Worm (Caenorhabditis elegans) whole organism, L4 larva: ENCODE results near the gene Y15E3A.5.

Source experiments
- ZK337.2 ChIP-seq: fragments of 200-800 bp; sonication (Bioruptor generic); IDR thresholded peaks from 2 replicates; pipeline ENCODE4 v1.3.6; 2022; ENCODE audit warnings: missing genetic modification reagents, missing genetic modification characterization, missing compliant biosample characterization
- aha-1 ChIP-seq: fragments of 150-350 bp; peaks from one replicate; lab custom pipeline; 2014; ENCODE audit warnings: missing biosample characterization, missing genetic modification characterization
- ama-1 ChIP-seq: fragments of 150-350 bp; optimal IDR thresholded peaks from 2 replicates; lab custom pipeline; 2014; ENCODE audit warnings: inconsistent platforms, mixed read lengths
- fkh-10 ChIP-seq: fragments of 150-350 bp; optimal IDR thresholded peaks from 2 replicates; lab custom pipeline; 2014; ENCODE audit warnings: missing biosample characterization, missing genetic modification reagents, missing genetic modification characterization
- hif-1 ChIP-seq, 2 experiments: sonication (generic microtip); optimal IDR thresholded peaks; 2 replicates each; lab custom pipeline; 2016 to 2017; ENCODE audit warnings: missing compliant biosample characterization in 2 of 2, missing genetic modification characterization in 2 of 2, missing genetic modification reagents in 2 of 2, missing genotype in 2 of 2, mild to moderate bottlenecking in 1 of 2
- lin-13 ChIP-seq: fragments of 150-350 bp; optimal IDR thresholded peaks from 2 replicates; lab custom pipeline; 2014; ENCODE audit warnings: missing biosample characterization, missing genetic modification reagents, missing genetic modification characterization
- lin-15B ChIP-seq: fragments of 150-350 bp; sonication (generic microtip); optimal IDR thresholded peaks from 3 replicates; lab custom pipeline; 2014; ENCODE audit warnings: missing biosample characterization, missing genetic modification characterization
- lin-39 ChIP-seq: fragments of 150-350 bp; optimal IDR thresholded peaks from 2 replicates; lab custom pipeline; 2014; ENCODE audit warnings: missing biosample characterization, missing genetic modification reagents, missing genetic modification characterization
- nhr-11 ChIP-seq: fragments of 150-350 bp; optimal IDR thresholded peaks from 2 replicates; lab custom pipeline; 2014; ENCODE audit warnings: missing biosample characterization, missing genetic modification characterization
- nhr-237 ChIP-seq: sonication (generic microtip); optimal IDR thresholded peaks from 2 replicates; lab custom pipeline; 2017; ENCODE audit warnings: missing biosample characterization, missing genetic modification characterization
- nhr-6 ChIP-seq: fragments of 150-350 bp; optimal IDR thresholded peaks from 2 replicates; lab custom pipeline; 2014; ENCODE audit warnings: missing biosample characterization, missing genetic modification characterization
- zag-1 ChIP-seq: fragments of 150-350 bp; optimal IDR thresholded peaks from 2 replicates; lab custom pipeline; 2014; ENCODE audit warnings: missing biosample characterization, missing genetic modification characterization

ce11 chrX:15388259-15388658 lies 47.9 kb downstream of the Y15E3A.5 start:
- TF ChIP-seq fkh-10 (GFP tag; lab: Kevin White, UChicago), result no peak
- TF ChIP-seq aha-1, result no peak
- no peak for TF ChIP-seq hif-1 (tag; optimal IDR thresholded peaks at IDR 0.05; lab: Kevin White, UChicago)
- TF ChIP-seq zag-1 (tag; lab: Kevin White, UChicago), result no peak
- no peak for TF ChIP-seq ama-1 (lab: Kevin White, UChicago)
- TF ChIP-seq lin-13 (GFP tag; lab: Kevin White, UChicago), result no peak
- no peak for TF ChIP-seq nhr-237 (tag; lab: Kevin White, UChicago)
- no peak for TF ChIP-seq lin-39 (tag; lab: Kevin White, UChicago)
- no peak for TF ChIP-seq nhr-11 (tag; lab: Kevin White, UChicago)
- no peak for TF ChIP-seq nhr-6
- TF ChIP-seq lin-15B (tag; lab: Kevin White, UChicago), result no peak
- TF ChIP-seq ZK337.2 (GFP tag; lab: Robert Waterston, UW), result no peak
